Worm (Caenorhabditis elegans) whole organism, L3 larva: ENCODE results near the gene E02H4.2.

Source experiments
- aly-2 ChIP-seq: fragments of 150-350 bp; optimal IDR thresholded peaks from 2 replicates; lab custom pipeline; 2014; ENCODE audit warnings: missing biosample characterization, missing genetic modification characterization
- ama-1 ChIP-seq: fragments of 150-350 bp; optimal IDR thresholded peaks from 2 replicates; lab custom pipeline; 2018
- ceh-82 ChIP-seq: fragments of 150-350 bp; optimal IDR thresholded peaks from 2 replicates; lab custom pipeline; 2014; ENCODE audit warnings: missing biosample characterization, missing genetic modification characterization
- ceh-9 ChIP-seq: sonication (generic microtip); optimal IDR thresholded peaks from 2 replicates; lab custom pipeline; 2018; ENCODE audit warnings: missing biosample characterization, missing genetic modification characterization
- lin-39 ChIP-seq: fragments of 150-350 bp; optimal IDR thresholded peaks from 2 replicates; lab custom pipeline; 2018; ENCODE audit warnings: missing biosample characterization, missing genetic modification reagents, missing genetic modification characterization
- nhr-237 ChIP-seq: fragments of 150-350 bp; optimal IDR thresholded peaks from 2 replicates; lab custom pipeline; 2014; ENCODE audit warnings: missing biosample characterization, missing genetic modification characterization
- snpc-4 ChIP-seq: fragments of 150-350 bp; optimal IDR thresholded peaks from 2 replicates; lab custom pipeline; 2014; ENCODE audit warnings: missing biosample characterization, missing genetic modification characterization
- unc-39 ChIP-seq: sonication (generic microtip); optimal IDR thresholded peaks from 4 replicates; lab custom pipeline; 2017; ENCODE audit warnings: missing biosample characterization, missing genetic modification characterization
- unc-62 ChIP-seq: fragments of 150-350 bp; sonication (generic microtip); optimal IDR thresholded peaks from 4 replicates; lab custom pipeline; 2014; ENCODE audit warnings: missing biosample characterization, missing genetic modification reagents, missing genetic modification characterization
- zag-1 ChIP-seq: fragments of 150-350 bp; optimal IDR thresholded peaks from 2 replicates; lab custom pipeline; 2014; ENCODE audit warnings: missing biosample characterization, missing genetic modification characterization
- ztf-11 ChIP-seq: fragments of 150-350 bp; optimal IDR thresholded peaks from 2 replicates; lab custom pipeline; 2014; ENCODE audit warnings: missing biosample characterization, missing genetic modification characterization

DNA sequence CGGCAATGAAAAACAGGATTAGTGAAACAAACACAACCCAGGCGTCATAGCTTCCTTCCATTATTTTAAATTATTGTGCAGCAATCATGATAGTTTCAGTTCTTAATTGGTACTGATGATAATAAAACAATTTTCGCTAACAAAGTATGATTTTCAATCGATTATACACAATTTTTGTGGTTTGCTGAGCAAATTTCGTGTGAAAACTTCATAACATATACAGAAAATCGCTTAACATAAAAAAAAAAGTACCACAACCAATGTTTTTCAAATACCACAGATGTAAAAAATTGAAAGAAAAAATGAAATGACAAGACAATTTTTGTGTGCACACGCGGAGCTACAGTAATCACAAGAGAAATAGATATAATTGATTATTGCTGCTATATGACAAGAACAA is 26.2 kb upstream of the E02H4.2 start, which contains the start of gene gphr-2:
- TF ChIP-seq unc-39 (tag; lab: Kevin White, UChicago) (no peak), zag-1 (no peak), ama-1 (lab: Kevin White, UChicago) (no peak), snpc-4 (tag; lab: Kevin White, UChicago) (no peak), unc-62 (GFP tag; lab: Kevin White, UChicago) (no peak), ceh-82 (no peak), nhr-237 (no peak), aly-2 (no peak), lin-39 (no peak), ztf-11 (no peak), ceh-9 (no peak)
